Worm (Caenorhabditis elegans) whole organism, L1 larva: ENCODE results near the gene F07A11.4.

Source experiments
- C16A3.4 ChIP-seq: fragments of 150-350 bp; optimal IDR thresholded peaks from 2 replicates; lab custom pipeline; 2014; ENCODE audit warnings: missing biosample characterization, missing genetic modification characterization
- C34B4.2 ChIP-seq: sonication (generic microtip); optimal IDR thresholded peaks from 2 replicates; lab custom pipeline; 2017; ENCODE audit warnings: mild to moderate bottlenecking, missing genetic modification characterization, missing compliant biosample characterization
- F16B12.6 ChIP-seq: fragments of 150-350 bp; optimal IDR thresholded peaks from 2 replicates; lab custom pipeline; 2014; ENCODE audit warnings: missing biosample characterization, missing genetic modification characterization
- Y116A8C.19 ChIP-seq: sonication (generic microtip); optimal IDR thresholded peaks from 2 replicates; lab custom pipeline; 2016; ENCODE audit warnings: missing compliant biosample characterization, missing genetic modification characterization, borderline replicate concordance
- aha-1 ChIP-seq: fragments of 150-350 bp; optimal IDR thresholded peaks from 2 replicates; lab custom pipeline; 2014; ENCODE audit warnings: missing biosample characterization, missing genetic modification characterization
- aly-2 ChIP-seq: fragments of 150-350 bp; optimal IDR thresholded peaks from 2 replicates; lab custom pipeline; 2014; ENCODE audit warnings: missing biosample characterization, missing genetic modification characterization
- ama-1 ChIP-seq: fragments of 150-350 bp; optimal IDR thresholded peaks from 2 replicates; lab custom pipeline; 2014
- blmp-1 ChIP-seq: fragments of 150-350 bp; optimal IDR thresholded peaks from 2 replicates; lab custom pipeline; 2014; ENCODE audit warnings: missing biosample characterization, missing genetic modification characterization
- ces-1 ChIP-seq: fragments of 150-350 bp; optimal IDR thresholded peaks from 2 replicates; lab custom pipeline; 2014; ENCODE audit warnings: missing biosample characterization, missing genetic modification reagents, missing genetic modification characterization
- dpl-1 ChIP-seq, 3 experiments: fragments of 150-350 bp in 2 of 3; sonication (generic microtip) in 1 of 3; optimal IDR thresholded peaks; 2 replicates each; lab custom pipeline; 2014 to 2017; ENCODE audit warnings: missing biosample characterization in 3 of 3, missing genetic modification characterization in 3 of 3, missing genetic modification reagents in 3 of 3
- dsc-1 ChIP-seq: sonication (generic microtip); optimal IDR thresholded peaks from 2 replicates; lab custom pipeline; 2016; ENCODE audit warnings: mild to moderate bottlenecking, missing genetic modification characterization, missing compliant biosample characterization
- efl-1 ChIP-seq, 4 experiments: fragments of 150-350 bp; optimal IDR thresholded peaks in 3 of 4; peaks in 1 of 4; 1 replicate in 1 of 4; 2 replicates in 3 of 4; lab custom pipeline; 2014; ENCODE audit warnings: missing biosample characterization in 2 of 4, missing genetic modification characterization in 2 of 4, missing genetic modification reagents in 2 of 4
- efl-3 ChIP-seq: fragments of 200-800 bp; sonication (Bioruptor generic); optimal IDR thresholded peaks from 2 replicates; lab custom pipeline; 2018; ENCODE audit warnings: mild to moderate bottlenecking, missing genetic modification characterization, missing compliant biosample characterization
- ets-5 ChIP-seq: fragments of 200-800 bp; sonication (Bioruptor generic); IDR thresholded peaks from 2 replicates; pipeline ENCODE4 v1.3.6; 2022; ENCODE audit warnings: missing genetic modification characterization, missing compliant biosample characterization
- fkh-10 ChIP-seq: sonication (generic microtip); optimal IDR thresholded peaks from 2 replicates; lab custom pipeline; 2017; ENCODE audit warnings: missing biosample characterization, missing genetic modification reagents, missing genetic modification characterization
- fkh-4 ChIP-seq: sonication (generic microtip); optimal IDR thresholded peaks from 2 replicates; lab custom pipeline; 2016; ENCODE audit warnings: missing compliant biosample characterization, missing genetic modification characterization, borderline replicate concordance
- fos-1 ChIP-seq: fragments of 150-350 bp; optimal IDR thresholded peaks from 2 replicates; lab custom pipeline; 2014; ENCODE audit warnings: missing biosample characterization, missing genetic modification characterization
- hlh-17 ChIP-seq: fragments of 200-800 bp; sonication (Bioruptor generic); optimal IDR thresholded peaks from 2 replicates; lab custom pipeline; 2018; ENCODE audit warnings: missing genetic modification characterization, mild to moderate bottlenecking, missing compliant biosample characterization, moderate library complexity, borderline replicate concordance
- hlh-4 ChIP-seq: sonication (generic microtip); optimal IDR thresholded peaks from 2 replicates; lab custom pipeline; 2016; ENCODE audit warnings: mild to moderate bottlenecking, missing genetic modification characterization, missing compliant biosample characterization
- hpl-2 ChIP-seq: fragments of 150-350 bp; optimal IDR thresholded peaks from 2 replicates; lab custom pipeline; 2014; ENCODE audit warnings: missing biosample characterization, missing genetic modification reagents, missing genetic modification characterization
- isw-1 ChIP-seq: fragments of 200-800 bp; sonication (Bioruptor generic); IDR thresholded peaks from 2 replicates; pipeline ENCODE4 v1.3.6; 2022; ENCODE audit warnings: missing genetic modification characterization, missing compliant biosample characterization
- lin-13 ChIP-seq: fragments of 150-350 bp; optimal IDR thresholded peaks from 2 replicates; lab custom pipeline; 2014; ENCODE audit warnings: missing biosample characterization, missing genetic modification reagents, missing genetic modification characterization
- lin-35 ChIP-seq, 2 experiments: fragments of 150-350 bp; optimal IDR thresholded peaks; 2 replicates each; lab custom pipeline; 2014; ENCODE audit warnings: missing biosample characterization in 2 of 2, missing genetic modification characterization in 2 of 2, missing genetic modification reagents in 2 of 2
- lsy-2 ChIP-seq, 2 experiments: fragments of 150-350 bp; optimal IDR thresholded peaks; 2 replicates each; lab custom pipeline; 2014; ENCODE audit warnings: missing biosample characterization in 2 of 2, missing genetic modification characterization in 2 of 2
- mab-9 ChIP-seq: fragments of 200-800 bp; sonication (Bioruptor generic); IDR thresholded peaks from 2 replicates; pipeline ENCODE4 v1.3.6; 2022; ENCODE audit warnings: missing genetic modification reagents, missing genetic modification characterization, missing compliant biosample characterization
- mdl-1 ChIP-seq, 2 experiments: fragments of 150-350 bp; optimal IDR thresholded peaks; 2 replicates each; lab custom pipeline; 2014 to 2017; ENCODE audit warnings: missing biosample characterization in 2 of 2, missing genetic modification characterization in 2 of 2, inconsistent platforms in 1 of 2
- mef-2 ChIP-seq: fragments of 150-350 bp; optimal IDR thresholded peaks from 2 replicates; lab custom pipeline; 2014; ENCODE audit warnings: missing biosample characterization, missing genetic modification characterization
- mep-1 ChIP-seq: fragments of 150-350 bp; optimal IDR thresholded peaks from 2 replicates; lab custom pipeline; 2014; ENCODE audit warnings: missing biosample characterization, missing genetic modification characterization
- nhr-11 ChIP-seq: fragments of 150-350 bp; optimal IDR thresholded peaks from 2 replicates; lab custom pipeline; 2014; ENCODE audit warnings: missing biosample characterization, missing genetic modification characterization
- nhr-19 ChIP-seq: fragments of 200-800 bp; sonication (Bioruptor generic); conservative IDR thresholded peaks from 2 replicates; pipeline ENCODE4 v1.3.6; 2022; ENCODE audit warnings: missing genetic modification characterization, missing compliant biosample characterization
- nhr-20 ChIP-seq: sonication (generic microtip); optimal IDR thresholded peaks from 2 replicates; lab custom pipeline; 2016; ENCODE audit warnings: mild to moderate bottlenecking, missing genetic modification characterization, missing compliant biosample characterization
- nhr-237 ChIP-seq: fragments of 150-350 bp; optimal IDR thresholded peaks from 2 replicates; lab custom pipeline; 2014; ENCODE audit warnings: missing biosample characterization, missing genetic modification characterization
- nhr-28 ChIP-seq: fragments of 150-350 bp; optimal IDR thresholded peaks from 2 replicates; lab custom pipeline; 2014; ENCODE audit warnings: missing biosample characterization, missing genetic modification characterization
- nhr-47 ChIP-seq: sonication (generic microtip); optimal IDR thresholded peaks from 2 replicates; lab custom pipeline; 2016; ENCODE audit warnings: mild to moderate bottlenecking, missing genetic modification characterization, moderate library complexity, missing compliant biosample characterization
- nhr-76 ChIP-seq: sonication (generic microtip); optimal IDR thresholded peaks from 2 replicates; lab custom pipeline; 2017; ENCODE audit warnings: missing biosample characterization, missing genetic modification characterization
- nhr-77 ChIP-seq: fragments of 150-350 bp; optimal IDR thresholded peaks from 2 replicates; lab custom pipeline; 2014; ENCODE audit warnings: missing biosample characterization, missing genetic modification characterization
- nhr-84 ChIP-seq: sonication (generic microtip); optimal IDR thresholded peaks from 2 replicates; lab custom pipeline; 2017; ENCODE audit warnings: missing biosample characterization, missing genetic modification characterization
- nhr-85 ChIP-seq: sonication (generic microtip); peaks from one replicate; lab custom pipeline; 2016; ENCODE audit warnings: missing genetic modification characterization, inconsistent platforms, missing compliant biosample characterization
- pag-3 ChIP-seq: sonication (generic microtip); optimal IDR thresholded peaks from 2 replicates; lab custom pipeline; 2017; ENCODE audit warnings: missing genetic modification characterization, mild to moderate bottlenecking, missing compliant biosample characterization, antibody characterized with exemption, borderline replicate concordance; ENCODE audit not compliant: insufficient read depth
- pax-3 ChIP-seq: fragments of 200-800 bp; sonication (Bioruptor generic); optimal IDR thresholded peaks from 2 replicates; lab custom pipeline; 2018; ENCODE audit warnings: mild to moderate bottlenecking, missing genetic modification characterization, moderate library complexity, missing compliant biosample characterization
- rnt-1 ChIP-seq: sonication (generic microtip); optimal IDR thresholded peaks from 2 replicates; lab custom pipeline; 2016; ENCODE audit warnings: mild to moderate bottlenecking, missing genetic modification characterization, moderate library complexity, missing compliant biosample characterization
- snpc-4 ChIP-seq: fragments of 150-350 bp; optimal IDR thresholded peaks from 2 replicates; lab custom pipeline; 2014; ENCODE audit warnings: missing biosample characterization, missing genetic modification characterization
- snu-23 ChIP-seq: sonication (generic microtip); optimal IDR thresholded peaks from 2 replicates; lab custom pipeline; 2016; ENCODE audit warnings: missing genetic modification characterization, missing compliant biosample characterization
- sox-4 ChIP-seq: sonication (generic microtip); optimal IDR thresholded peaks from 2 replicates; lab custom pipeline; 2016; ENCODE audit warnings: missing genetic modification characterization, missing compliant biosample characterization
- sup-37 ChIP-seq: fragments of 200-800 bp; sonication (Bioruptor generic); optimal IDR thresholded peaks from 2 replicates; lab custom pipeline; 2018; ENCODE audit warnings: mild to moderate bottlenecking, missing genetic modification characterization, missing compliant biosample characterization
- tlp-1 ChIP-seq: fragments of 150-350 bp; optimal IDR thresholded peaks from 2 replicates; lab custom pipeline; 2014; ENCODE audit warnings: missing biosample characterization, missing genetic modification characterization
- unc-130 ChIP-seq: fragments of 150-350 bp; optimal IDR thresholded peaks from 2 replicates; lab custom pipeline; 2017; ENCODE audit warnings: missing biosample characterization, missing genetic modification characterization, inconsistent platforms
- vab-15 ChIP-seq: sonication (generic microtip); optimal IDR thresholded peaks from 2 replicates; lab custom pipeline; 2017; ENCODE audit warnings: missing genotype, mild to moderate bottlenecking, missing genetic modification characterization, missing compliant biosample characterization
- xbp-1 ChIP-seq: sonication (generic microtip); optimal IDR thresholded peaks from 2 replicates; lab custom pipeline; 2016; ENCODE audit warnings: missing genetic modification characterization, missing compliant biosample characterization
- zag-1 ChIP-seq: fragments of 150-350 bp; optimal IDR thresholded peaks from 2 replicates; lab custom pipeline; 2014; ENCODE audit warnings: missing biosample characterization, missing genetic modification characterization
- zip-4 ChIP-seq: fragments of 200-800 bp; sonication (Bioruptor generic); optimal IDR thresholded peaks from 2 replicates; lab custom pipeline; 2018; ENCODE audit warnings: mild to moderate bottlenecking, missing genetic modification characterization, moderate library complexity, missing compliant biosample characterization
- ztf-11 ChIP-seq, 2 experiments: sonication (generic microtip); optimal IDR thresholded peaks; 2 replicates each; lab custom pipeline; 2016 to 2017; ENCODE audit warnings: missing genetic modification characterization in 2 of 2, missing biosample characterization in 1 of 2, missing compliant biosample characterization in 1 of 2
- ztf-4 ChIP-seq: fragments of 150-350 bp; optimal IDR thresholded peaks from 2 replicates; lab custom pipeline; 2014; ENCODE audit warnings: missing biosample characterization, missing genetic modification characterization

F07A11.4 gene

ce11 chrII:11652679-11653174 is 51.9 kb downstream of the F07A11.4 start, which contains the start of the genes rad-23 and rpn-12:
Gene rad-23 (minus strand): TSS chrII:11652729.
Gene rpn-12 (plus strand): TSS chrII:11653124.
- TF ChIP-seq mab-9: no peak
- TF ChIP-seq fos-1 (tag; lab: Kevin White, UChicago): peak; percentile 15
- peak; percentile 48 for TF ChIP-seq nhr-47
- TF ChIP-seq snu-23: peak; percentile 69
- peak; percentile 59 to 75 (median 65) for TF ChIP-seq dpl-1 (GFP tag; optimal IDR thresholded peaks at IDR 0.05; lab: Kevin White, UChicago)
- TF ChIP-seq fkh-4 (tag; lab: Kevin White, UChicago): no peak
- peak; percentile 60 for TF ChIP-seq unc-130 (tag; lab: Kevin White, UChicago)
- TF ChIP-seq xbp-1: peak; percentile 51
- TF ChIP-seq vab-15: no peak
- no peak for TF ChIP-seq efl-3 (GFP tag; lab: Kevin White, UChicago)
- TF ChIP-seq C16A3.4 (tag; lab: Kevin White, UChicago): peak; percentile 70
- TF ChIP-seq zip-4 (GFP tag; lab: Kevin White, UChicago): no peak
- TF ChIP-seq ces-1 (GFP tag; lab: Kevin White, UChicago): no peak
- no peak for TF ChIP-seq hlh-17 (GFP tag; lab: Kevin White, UChicago)
- no peak for TF ChIP-seq snpc-4
- peak; percentile 37; the same call in 1 of the 2 replicates for TF ChIP-seq isw-1 (GFP tag; lab: Robert Waterston, UW)
- TF ChIP-seq efl-1 (optimal IDR thresholded peaks at IDR 0.05; lab: Kevin White, UChicago): peak; percentile 72 to 75
- TF ChIP-seq efl-1 (GFP tag; optimal IDR thresholded peaks at IDR 0.05 in 1 of 2; lab: Kevin White, UChicago): peak; percentile 65 to 93
- no peak for TF ChIP-seq nhr-237 (tag; lab: Kevin White, UChicago)
- TF ChIP-seq ztf-11 (tag; optimal IDR thresholded peaks at IDR 0.05; lab: Kevin White, UChicago): no peak
- no peak for TF ChIP-seq sup-37 (GFP tag; lab: Kevin White, UChicago)
- no peak for TF ChIP-seq ztf-4 (tag; lab: Kevin White, UChicago)
- TF ChIP-seq nhr-77 (tag; lab: Kevin White, UChicago): peak; percentile 59
- peak; percentile 75 for TF ChIP-seq blmp-1 (tag; lab: Kevin White, UChicago)
- peak; percentile 77 to 85 for TF ChIP-seq lin-35 (GFP tag; optimal IDR thresholded peaks at IDR 0.05; lab: Kevin White, UChicago)
- no peak for TF ChIP-seq tlp-1 (tag; lab: Kevin White, UChicago)
- TF ChIP-seq C34B4.2 (tag; lab: Kevin White, UChicago): no peak
- peak; percentile 50 for TF ChIP-seq rnt-1 (tag; lab: Kevin White, UChicago)
- no peak for TF ChIP-seq aly-2 (tag; lab: Kevin White, UChicago)
- TF ChIP-seq lin-13: no peak
- no peak for TF ChIP-seq Y116A8C.19 (tag; lab: Kevin White, UChicago)
- TF ChIP-seq nhr-11 (tag; lab: Kevin White, UChicago): no peak
- TF ChIP-seq hlh-4 (tag; lab: Kevin White, UChicago): no peak
- no peak for TF ChIP-seq pax-3 (tag; lab: Kevin White, UChicago)
- peak; percentile 19 for TF ChIP-seq dsc-1
- no peak for TF ChIP-seq ama-1 (lab: Kevin White, UChicago)
- no peak for TF ChIP-seq nhr-28 (tag; lab: Kevin White, UChicago)
- TF ChIP-seq nhr-85 (tag; lab: Kevin White, UChicago): peak; percentile 73
- TF ChIP-seq nhr-84 (tag; lab: Kevin White, UChicago): no peak
- TF ChIP-seq nhr-19 (GFP tag; lab: Robert Waterston, UW): no peak; the same call in 1 of the 2 replicates
- TF ChIP-seq nhr-20: peak; percentile 36
- no peak for TF ChIP-seq zag-1 (tag; lab: Kevin White, UChicago)
- TF ChIP-seq sox-4 (tag; lab: Kevin White, UChicago): no peak
- no peak for TF ChIP-seq nhr-76 (tag; lab: Kevin White, UChicago)
- TF ChIP-seq F16B12.6 (tag; lab: Kevin White, UChicago): peak; percentile 30
- TF ChIP-seq fkh-10 (GFP tag; lab: Kevin White, UChicago): no peak
- no peak for TF ChIP-seq ets-5 (GFP tag; lab: Robert Waterston, UW)
- TF ChIP-seq aha-1 (tag; lab: Kevin White, UChicago): no peak
- peak in 1 of 2 experiments; percentile 22 for TF ChIP-seq mdl-1 (tag; optimal IDR thresholded peaks at IDR 0.05; lab: Kevin White, UChicago)
- TF ChIP-seq mep-1 (tag; lab: Kevin White, UChicago): peak; percentile 87
- TF ChIP-seq hpl-2: no peak
- TF ChIP-seq pag-3 (tag; lab: Kevin White, UChicago): no peak
- TF ChIP-seq lsy-2 (tag; optimal IDR thresholded peaks at IDR 0.05; lab: Kevin White, UChicago): peak; percentile 76 to 91
- no peak for TF ChIP-seq mef-2 (tag; lab: Kevin White, UChicago)
